Worm (Caenorhabditis elegans): ENCODE measurements around the gene ZC190.2.
"Not testable (repeated sequence)": the region's sequence is repeated elsewhere in the genome, so short reads cannot be mapped to it uniquely, and the experiment has no call there.

The ZC190.2 gene

ce11 chrV:8683787-8684186 lies 2.6 kb downstream of the ZC190.2 start:
- TF ChIP-seq pat-9 (tag; optimal IDR thresholded peaks at IDR 0.05) (no peak), K02D7.2 (tag; optimal IDR thresholded peaks at IDR 0.05) (no peak), eyg-1 (tag; optimal IDR thresholded peaks at IDR 0.05) (no peak), pqm-1 (tag; optimal IDR thresholded peaks at IDR 0.05) (no peak), unc-3 (GFP tag; conservative IDR thresholded peaks at IDR 0.05) (no peak), unc-3 (tag; optimal IDR thresholded peaks at IDR 0.05) (no peak), ceh-9 (tag; optimal IDR thresholded peaks at IDR 0.05) (no peak), nhr-11 (tag; optimal IDR thresholded peaks at IDR 0.05) (no peak), ets-4 (tag; optimal IDR thresholded peaks at IDR 0.05) (no peak), sox-2 (GFP tag; IDR thresholded peaks at IDR 0.05) (no peak), ttx-3 (tag; optimal IDR thresholded peaks at IDR 0.05) (no peak), ahr-1 (tag; optimal IDR thresholded peaks at IDR 0.05) (no peak), ceh-48 (tag; optimal IDR thresholded peaks at IDR 0.05) (no peak), fax-1 (tag; optimal IDR thresholded peaks at IDR 0.05) (no peak), ceh-14 (tag; optimal IDR thresholded peaks at IDR 0.05) (no peak), dve-1 (tag; optimal IDR thresholded peaks at IDR 0.05) (no peak), odd-2 (tag; optimal IDR thresholded peaks at IDR 0.05) (no peak), lim-6 (tag; optimal IDR thresholded peaks at IDR 0.05) (no peak), hlh-6 (tag; optimal IDR thresholded peaks at IDR 0.05) (no peak), pha-2 (tag; optimal IDR thresholded peaks at IDR 0.05) (no peak)

ce11 chrV:8686764-8687163 lies 5.6 kb downstream of the ZC190.2 start, which contains the start of gene ZC190.7:
TSS of gene ZC190.7 (minus strand) at chrV:8686864.
- TF ChIP-seq unc-55 (GFP tag; optimal IDR thresholded peaks at IDR 0.05): no peak
- no peak for TF ChIP-seq K02D7.2 (tag; optimal IDR thresholded peaks at IDR 0.05)
- no peak for TF ChIP-seq lin-11 (tag; optimal IDR thresholded peaks at IDR 0.05)
- TF ChIP-seq ceh-18 (tag; optimal IDR thresholded peaks at IDR 0.05): no peak
- no peak for TF ChIP-seq dmd-4 (tag; optimal IDR thresholded peaks at IDR 0.05; ENCODE audit: borderline replicate concordance)
- no peak for TF ChIP-seq ama-1 (optimal IDR thresholded peaks at IDR 0.05)
- no peak for TF ChIP-seq odd-2 (tag; optimal IDR thresholded peaks at IDR 0.05)
- TF ChIP-seq elt-4 (tag; optimal IDR thresholded peaks at IDR 0.05): no peak

- no peak for TF ChIP-seq odd-2 (tag; optimal IDR thresholded peaks at IDR 0.05)
- TF ChIP-seq K09A11.1 (tag; optimal IDR thresholded peaks at IDR 0.05; ENCODE audit: insufficient read depth): no peak
- no peak for TF ChIP-seq nhr-232 (tag; optimal IDR thresholded peaks at IDR 0.05)
- no peak for TF ChIP-seq lin-11 (tag; optimal IDR thresholded peaks at IDR 0.05)
- no peak for TF ChIP-seq madf-2 (tag; optimal IDR thresholded peaks at IDR 0.05)
- no peak for TF ChIP-seq ceh-6 (GFP tag; optimal IDR thresholded peaks at IDR 0.05)
- no peak for TF ChIP-seq fkh-10 (GFP tag; optimal IDR thresholded peaks at IDR 0.05)
- TF ChIP-seq rnt-1 (tag; optimal IDR thresholded peaks at IDR 0.05): no peak
- TF ChIP-seq hlh-6 (tag; optimal IDR thresholded peaks at IDR 0.05): no peak
- no peak for TF ChIP-seq che-1 (tag; optimal IDR thresholded peaks at IDR 0.05)
- TF ChIP-seq ets-4 (tag; optimal IDR thresholded peaks at IDR 0.05): no peak
- TF ChIP-seq syd-9 (tag; optimal IDR thresholded peaks at IDR 0.05): no peak
Measured at ce11 chrV:8687707-8688106, 6.6 kb downstream of the ZC190.2 start, which contains the start of gene ZC190.8. TSS of gene ZC190.8 (minus strand) at chrV:8687807.

ce11 chrV:8696218-8696617 lies 15.1 kb downstream of the ZC190.2 start, which contains the start of gene ZC190.10:
TSS of gene ZC190.10 (minus strand) at chrV:8696318.
- TF ChIP-seq pha-2 (tag; optimal IDR thresholded peaks at IDR 0.05); sox-2 (GFP tag; IDR thresholded peaks at IDR 0.05); unc-3 (GFP tag; conservative IDR thresholded peaks at IDR 0.05); unc-3 (tag; optimal IDR thresholded peaks at IDR 0.05): not testable (repeated sequence)

ce11 chrV:8711910-8712309 lies 30.8 kb downstream of the ZC190.2 start, which contains the start of gene ZC178.2:
TSS of gene ZC178.2 (minus strand) at chrV:8712010.
- TF ChIP-seq ceh-24 (tag; optimal IDR thresholded peaks at IDR 0.05) (no peak), eyg-1 (tag; optimal IDR thresholded peaks at IDR 0.05) (no peak), hlh-6 (tag; optimal IDR thresholded peaks at IDR 0.05) (no peak), ceh-31 (tag; optimal IDR thresholded peaks at IDR 0.05) (no peak), K09A11.1 (tag; optimal IDR thresholded peaks at IDR 0.05; ENCODE audit: insufficient read depth) (no peak), hlh-8 (tag; optimal IDR thresholded peaks at IDR 0.05) (no peak), ceh-22 (tag; optimal IDR thresholded peaks at IDR 0.05) (no peak)
